Fruit fly (Drosophila melanogaster): ENCODE measurements around the gene Ugt303B1.

The Ugt303B1 gene

dm6 chr3R:23496488-23496887 lies 40.0 kb downstream of the Ugt303B1 start (continued):
- TF ChIP-seq cyc (GFP tag; optimal IDR thresholded peaks at IDR 0.05), result peak; percentile 38
- TF ChIP-seq CG3032 (tag; optimal IDR thresholded peaks at IDR 0.05), result peak; percentile 36
- TF ChIP-seq achi (GFP tag; optimal IDR thresholded peaks at IDR 0.05), result peak; percentile 41
- TF ChIP-seq CG6792 (GFP tag; optimal IDR thresholded peaks at IDR 0.05), result peak; percentile 58
- peak; percentile 66 for TF ChIP-seq Met (GFP tag; optimal IDR thresholded peaks at IDR 0.05)
- TF ChIP-seq Ets96B (tag; optimal IDR thresholded peaks at IDR 0.05), result peak; percentile 18
- TF ChIP-seq CG11762 (GFP tag; optimal IDR thresholded peaks at IDR 0.05; ENCODE audit: insufficient read depth), result peak; percentile 3
- TF ChIP-seq Hr39 (GFP tag; optimal IDR thresholded peaks at IDR 0.05), result peak; percentile 22
- peak; percentile 86 for TF ChIP-seq Eip78C (GFP tag)
- no peak for TF ChIP-seq Gug (GFP tag; IDR thresholded peaks at IDR 0.05)
- TF ChIP-seq CG6854 (GFP tag; optimal IDR thresholded peaks at IDR 0.05), result no peak
- TF ChIP-seq CG31627 (GFP tag; optimal IDR thresholded peaks at IDR 0.05), result peak; percentile 42
- no peak for TF ChIP-seq CG1621 (tag; optimal IDR thresholded peaks at IDR 0.05)
- TF ChIP-seq Sox14 (GFP tag; optimal IDR thresholded peaks at IDR 0.05), result no peak
- TF ChIP-seq CG9139 (GFP tag; optimal IDR thresholded peaks at IDR 0.05), result no peak
- no peak for TF ChIP-seq CG16779 (tag; optimal IDR thresholded peaks at IDR 0.05)
- TF ChIP-seq Sox15 (GFP tag; optimal IDR thresholded peaks at IDR 0.05), result peak; percentile 5
- TF ChIP-seq lz (GFP tag; optimal IDR thresholded peaks at IDR 0.05), result peak; percentile 25
- peak; percentile 3 for TF ChIP-seq CG7368 (GFP tag; optimal IDR thresholded peaks at IDR 0.05)
- TF ChIP-seq CG8632 (GFP tag; optimal IDR thresholded peaks at IDR 0.05), result peak; percentile 70
- TF ChIP-seq Eip93F (GFP tag; optimal IDR thresholded peaks at IDR 0.05), result peak; percentile 22
- TF ChIP-seq net (GFP tag; optimal IDR thresholded peaks at IDR 0.05), result peak; percentile 0
- no peak for TF ChIP-seq salr (GFP tag; optimal IDR thresholded peaks at IDR 0.05)

- no peak for TF ChIP-seq CG11762 (GFP tag; optimal IDR thresholded peaks at IDR 0.05; ENCODE audit: insufficient read depth)
- TF ChIP-seq ss (GFP tag; optimal IDR thresholded peaks at IDR 0.05), result no peak
- no peak for TF ChIP-seq esn (GFP tag; optimal IDR thresholded peaks at IDR 0.05)
- TF ChIP-seq CG16779 (tag; optimal IDR thresholded peaks at IDR 0.05), result no peak
- no peak for TF ChIP-seq Blimp-1 (GFP tag; optimal IDR thresholded peaks at IDR 0.05)
- no peak for TF ChIP-seq svp (GFP tag)
- no peak for TF ChIP-seq fkh (GFP tag; optimal IDR thresholded peaks at IDR 0.05)
- no peak for TF ChIP-seq Eip93F (GFP tag; optimal IDR thresholded peaks at IDR 0.05)
- TF ChIP-seq Ets21C (GFP tag; optimal IDR thresholded peaks at IDR 0.05), result no peak
- no peak for TF ChIP-seq fd59A (GFP tag; optimal IDR thresholded peaks at IDR 0.05)
- no peak for TF ChIP-seq eg (GFP tag; IDR thresholded peaks at IDR 0.05)
- no peak for TF ChIP-seq cyc (GFP tag; optimal IDR thresholded peaks at IDR 0.05)
- TF ChIP-seq pdm3 (GFP tag; optimal IDR thresholded peaks at IDR 0.05), result no peak
- TF ChIP-seq dsx (GFP tag; optimal IDR thresholded peaks at IDR 0.05; ENCODE audit: poor library complexity, severe bottlenecking), result no peak
- TF ChIP-seq CG9139 (GFP tag; optimal IDR thresholded peaks at IDR 0.05), result no peak
- TF ChIP-seq CG32006 (GFP tag; optimal IDR thresholded peaks at IDR 0.05), result no peak
- no peak for TF ChIP-seq CG6276 (GFP tag; optimal IDR thresholded peaks at IDR 0.05)
- TF ChIP-seq Sox15 (GFP tag; optimal IDR thresholded peaks at IDR 0.05), result no peak
- no peak for TF ChIP-seq Hr4 (GFP tag; optimal IDR thresholded peaks at IDR 0.05)
- no peak for TF ChIP-seq vri (GFP tag; optimal IDR thresholded peaks at IDR 0.05)
Observed at dm6 chr3R:23487201-23487600, 49.3 kb downstream of the Ugt303B1 start, which contains the start of gene Ir94h. Gene Ir94h, plus strand, starts transcription at chr3R:23487501.

- TF ChIP-seq acj6 (GFP tag; optimal IDR thresholded peaks at IDR 0.05) (peak; percentile 83), cyc (GFP tag; optimal IDR thresholded peaks at IDR 0.05) (peak; percentile 88), Sox15 (GFP tag; optimal IDR thresholded peaks at IDR 0.05) (peak; percentile 80), CG8119 (GFP tag; IDR thresholded peaks at IDR 0.05) (no peak), vri (GFP tag; optimal IDR thresholded peaks at IDR 0.05) (peak; percentile 75), CG6276 (GFP tag; optimal IDR thresholded peaks at IDR 0.05) (no peak), Hr39 (GFP tag; optimal IDR thresholded peaks at IDR 0.05) (peak; percentile 92), CG10631 (GFP tag; optimal IDR thresholded peaks at IDR 0.05) (peak; percentile 57), Eip75B (GFP tag; optimal IDR thresholded peaks at IDR 0.05) (peak; percentile 77), Met (GFP tag; optimal IDR thresholded peaks at IDR 0.05) (peak; percentile 91), Lpt (GFP tag; optimal IDR thresholded peaks at IDR 0.05) (no peak), CG3032 (tag; optimal IDR thresholded peaks at IDR 0.05) (no peak), CG7368 (GFP tag; optimal IDR thresholded peaks at IDR 0.05) (peak; percentile 67), achi (GFP tag; optimal IDR thresholded peaks at IDR 0.05) (peak; percentile 79), CG4318 (GFP tag; optimal IDR thresholded peaks at IDR 0.05) (no peak), spab (GFP tag; optimal IDR thresholded peaks at IDR 0.05) (no peak), Sox14 (GFP tag; optimal IDR thresholded peaks at IDR 0.05) (peak; percentile 72), Eip78C (GFP tag) (peak; percentile 95), Hr4 (GFP tag; optimal IDR thresholded peaks at IDR 0.05) (no peak), CG11902 (GFP tag; optimal IDR thresholded peaks at IDR 0.05) (peak; percentile 86), CG11294 (GFP tag; IDR thresholded peaks at IDR 0.05) (no peak), salr (GFP tag; optimal IDR thresholded peaks at IDR 0.05) (no peak), CG6854 (GFP tag; optimal IDR thresholded peaks at IDR 0.05) (peak; percentile 67), CG16779 (tag; optimal IDR thresholded peaks at IDR 0.05) (no peak), Sox102F (GFP tag; optimal IDR thresholded peaks at IDR 0.05) (peak; percentile 92)
Observed at dm6 chr3R:23486743-23487142, 49.8 kb downstream of the Ugt303B1 start.

All from whole organism, prepupa.